Worm (Caenorhabditis elegans): Measurements from ENCODE around the gene T05D4.5.

DNA sequence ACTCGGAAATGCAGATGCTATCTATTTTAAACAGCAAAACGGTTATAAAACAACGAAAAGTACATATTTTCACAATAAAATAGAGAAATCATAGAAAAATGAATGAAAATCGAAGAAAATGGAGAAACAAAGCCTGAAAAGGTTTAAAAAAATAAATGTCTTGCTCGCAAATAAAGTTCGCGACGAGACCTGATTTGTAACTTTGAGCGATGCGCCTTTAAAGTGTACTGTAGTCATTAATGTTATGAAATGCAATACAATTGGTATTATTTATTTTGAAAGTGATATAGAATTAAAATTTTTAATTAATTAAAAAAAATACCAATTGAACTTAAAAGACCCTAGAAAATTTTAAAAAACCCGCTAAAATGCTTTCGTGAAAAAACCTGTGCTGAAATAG is 19.4 kb upstream of the T05D4.5 start:
- TF ChIP-seq snpc-4 (tag; optimal IDR thresholded peaks at IDR 0.05) = no peak
- no peak for TF ChIP-seq ama-1 (optimal IDR thresholded peaks at IDR 0.05)
- TF ChIP-seq mdl-1 (tag; optimal IDR thresholded peaks at IDR 0.05) = no peak
- TF ChIP-seq ceh-16 (tag; optimal IDR thresholded peaks at IDR 0.05) = no peak
